Fruit fly (Drosophila melanogaster): ENCODE results near the gene CG15728.

- TF ChIP-seq CG14711 (tag; optimal IDR thresholded peaks at IDR 0.05) (no peak), CG1620 (GFP tag; optimal IDR thresholded peaks at IDR 0.05) (no peak), cic (GFP tag; optimal IDR thresholded peaks at IDR 0.05) (no peak), kay (GFP tag; ENCODE audit: borderline replicate concordance) (no peak), tj (GFP tag; optimal IDR thresholded peaks at IDR 0.05) (no peak), CG7101 (tag; optimal IDR thresholded peaks at IDR 0.05) (no peak), CG11617 (GFP tag; optimal IDR thresholded peaks at IDR 0.05) (no peak), cnc (optimal IDR thresholded peaks at IDR 0.05) (no peak), Clk (GFP tag; optimal IDR thresholded peaks at IDR 0.05) (no peak), Hr96 (GFP tag; optimal IDR thresholded peaks at IDR 0.05) (no peak), CG12768 (GFP tag; optimal IDR thresholded peaks at IDR 0.05) (no peak), ovo (GFP tag; optimal IDR thresholded peaks at IDR 0.05) (no peak)
Observed at dm6 chrX:12651613-12652012, 27.5 kb downstream of the CG15728 start.

All from whole organism, adult.